Worm (Caenorhabditis elegans) whole organism, midembryonic: ENCODE data around the gene npr-43.

Experiments
- cog-1 ChIP-seq: sonication (generic microtip); optimal IDR thresholded peaks from 2 replicates; lab custom pipeline; 2016; ENCODE audit warnings: missing genetic modification characterization, missing compliant biosample characterization
- flt-1 ChIP-seq: fragments of 200-800 bp; sonication (Bioruptor generic); IDR thresholded peaks from 2 replicates; pipeline ENCODE4 v1.3.6; 2022; ENCODE audit warnings: missing genetic modification characterization, missing compliant biosample characterization
- ztf-29 ChIP-seq: fragments of 200-800 bp; sonication (Bioruptor generic); IDR thresholded peaks from 2 replicates; pipeline ENCODE4 v1.3.6; 2022; ENCODE audit warnings: missing genetic modification reagents, missing genetic modification characterization, missing compliant biosample characterization

- TF ChIP-seq cog-1 (tag; lab: Kevin White, UChicago) (no peak), flt-1 (no peak), ztf-29 (GFP tag; lab: Robert Waterston, UW) (no peak)
These were observed 14.2 kb downstream of the npr-43 start for ce11 chrV:14364586-14365248.
